Fruit fly (Drosophila melanogaster): ENCODE measurements around the gene Snap24.

Snap24 gene

dm6 chr3R:9793018-9793417 is 30.1 kb upstream of the Snap24 start, which contains the start of gene CG8516 (continued):
- TF ChIP-seq CG2712 (tag; optimal IDR thresholded peaks at IDR 0.05) = peak; percentile 30
- TF ChIP-seq chn (GFP tag; optimal IDR thresholded peaks at IDR 0.05) = no peak
- TF ChIP-seq Atf6 (GFP tag; IDR thresholded peaks at IDR 0.05) = no peak
- TF ChIP-seq D19A (tag; optimal IDR thresholded peaks at IDR 0.05) = no peak
- TF ChIP-seq odd (GFP tag; optimal IDR thresholded peaks at IDR 0.05) = no peak
- peak; percentile 83 for TF ChIP-seq pzg (GFP tag; optimal IDR thresholded peaks at IDR 0.05)
- TF ChIP-seq CG6765 (GFP tag; optimal IDR thresholded peaks at IDR 0.05) = no peak
- no peak for TF ChIP-seq CG16813 (GFP tag; IDR thresholded peaks at IDR 0.05; ENCODE audit: partially characterized antibody)
- TF ChIP-seq CG15514 (GFP tag; optimal IDR thresholded peaks at IDR 0.05) = peak; percentile 44
- TF ChIP-seq Sry-β (GFP tag; optimal IDR thresholded peaks at IDR 0.05) = peak; percentile 80
- no peak for TF ChIP-seq Ets65A (GFP tag)
- TF ChIP-seq gfzf (GFP tag; optimal IDR thresholded peaks at IDR 0.05) = peak; percentile 93
- TF ChIP-seq Hr51 (GFP tag; optimal IDR thresholded peaks at IDR 0.05) = no peak
- TF ChIP-seq pfk (GFP tag; optimal IDR thresholded peaks at IDR 0.05) = no peak
- TF ChIP-seq disco-r (GFP tag; optimal IDR thresholded peaks at IDR 0.05) = no peak
- TF ChIP-seq Camta (GFP tag; optimal IDR thresholded peaks at IDR 0.05) = no peak
- no peak for TF ChIP-seq CG7556 (GFP tag; optimal IDR thresholded peaks at IDR 0.05)
- peak; percentile 19 for TF ChIP-seq lilli (GFP tag; optimal IDR thresholded peaks at IDR 0.05)
- peak; percentile 0 for TF ChIP-seq Meics (GFP tag; optimal IDR thresholded peaks at IDR 0.05)
- no peak for TF ChIP-seq Scr (GFP tag; IDR thresholded peaks at IDR 0.05; ENCODE audit: partially characterized antibody)
- no peak for TF ChIP-seq chm (GFP tag; IDR thresholded peaks at IDR 0.05)
- no peak for TF ChIP-seq trh (GFP tag; optimal IDR thresholded peaks at IDR 0.05)
- peak; percentile 18 for TF ChIP-seq grau (tag; optimal IDR thresholded peaks at IDR 0.05)
- TF ChIP-seq CG7786 (GFP tag; optimal IDR thresholded peaks at IDR 0.05) = no peak
- peak; percentile 67 for TF ChIP-seq HmgZ (tag; optimal IDR thresholded peaks at IDR 0.05)
- peak; percentile 17 for TF ChIP-seq CG17186 (GFP tag; optimal IDR thresholded peaks at IDR 0.05)
- no peak for TF ChIP-seq CG3065 (GFP tag; optimal IDR thresholded peaks at IDR 0.05)
- no peak for TF ChIP-seq CG7372 (GFP tag; IDR thresholded peaks at IDR 0.05)
- no peak for TF ChIP-seq vfl (GFP tag; optimal IDR thresholded peaks at IDR 0.05)
- no peak for TF ChIP-seq hkb (optimal IDR thresholded peaks at IDR 0.05)
- peak; percentile 24; the same call in 1 of the 2 replicates for TF ChIP-seq hkb (GFP tag; IDR thresholded peaks at IDR 0.05)
- 0 out of 2 replicates have a peak, but pooled peaks have one; percentile 24 for TF ChIP-seq CG32772 (GFP tag; IDR thresholded peaks at IDR 0.05)
- TF ChIP-seq Awh (GFP tag; IDR thresholded peaks at IDR 0.05) = no peak
- peak; percentile 31 for TF ChIP-seq CG2116 (GFP tag; optimal IDR thresholded peaks at IDR 0.05)
- peak; percentile 68 for TF ChIP-seq CG3995 (GFP tag; optimal IDR thresholded peaks at IDR 0.05)
- no peak for TF ChIP-seq ato (GFP tag; IDR thresholded peaks at IDR 0.05; ENCODE audit: partially characterized antibody)
- peak; percentile 5 for TF ChIP-seq CG18262 (tag; optimal IDR thresholded peaks at IDR 0.05)
- TF ChIP-seq vnd (GFP tag; IDR thresholded peaks at IDR 0.05; ENCODE audit: partially characterized antibody) = no peak
- TF ChIP-seq Ada2b (GFP tag; IDR thresholded peaks at IDR 0.05) = 0 out of 2 replicates have a peak, but pooled peaks have one; percentile 7
- no peak for TF ChIP-seq CG6272 (GFP tag; IDR thresholded peaks at IDR 0.05)
- peak; percentile 13 for TF ChIP-seq CG30403 (GFP tag; optimal IDR thresholded peaks at IDR 0.05)
- TF ChIP-seq CG15601 (tag; optimal IDR thresholded peaks at IDR 0.05) = no peak
- no peak for TF ChIP-seq nerfin-1 (tag; optimal IDR thresholded peaks at IDR 0.05)
- TF ChIP-seq lola (GFP tag; optimal IDR thresholded peaks at IDR 0.05) = no peak
- peak; percentile 37; the same call in 1 of the 2 replicates for TF ChIP-seq CG9932 (GFP tag; IDR thresholded peaks at IDR 0.05)
- no peak for TF ChIP-seq CG1529 (GFP tag; optimal IDR thresholded peaks at IDR 0.05)
- no peak for TF ChIP-seq CG11247 (GFP tag; IDR thresholded peaks at IDR 0.05)
- no peak for TF ChIP-seq bab2 (GFP tag; optimal IDR thresholded peaks at IDR 0.05)
- no peak for TF ChIP-seq exex (tag; optimal IDR thresholded peaks at IDR 0.05)
- no peak for TF ChIP-seq ken (GFP tag; IDR thresholded peaks at IDR 0.05)
- peak; percentile 33 for TF ChIP-seq Lhr (GFP tag; optimal IDR thresholded peaks at IDR 0.05)

All from whole organism, embryonic.